Fruit fly (Drosophila melanogaster) whole organism, embryonic: ENCODE data around the gene NK7.1.

Source experiments
- Adf1 ChIP-seq: fragments of 200-800 bp; sonication (Bioruptor generic); IDR thresholded peaks from 2 replicates; pipeline ENCODE4 v1.3.6; 2022; ENCODE audit warnings: missing biosample characterization, missing genetic modification characterization
- Asciz ChIP-seq: fragments of 200-800 bp; sonication (Bioruptor generic); optimal IDR thresholded peaks from 2 replicates; lab custom pipeline; 2017; ENCODE audit warnings: missing biosample characterization, mild to moderate bottlenecking, missing genetic modification characterization, missing genetic modification reagents
- B-H2 ChIP-seq: fragments of 200-800 bp; sonication (Bioruptor generic); optimal IDR thresholded peaks from 2 replicates; lab custom pipeline; 2018; ENCODE audit warnings: missing biosample characterization, mild to moderate bottlenecking, missing genetic modification characterization
- Bteb2 ChIP-seq: fragments of 200-800 bp; sonication (Bioruptor generic); optimal IDR thresholded peaks from 2 replicates; lab custom pipeline; 2016; ENCODE audit warnings: missing biosample characterization, missing genetic modification characterization
- CG10209 ChIP-seq: fragments of 200-800 bp; sonication (Bioruptor generic); optimal IDR thresholded peaks from 3 replicates; lab custom pipeline; 2017; ENCODE audit warnings: missing biosample characterization, mild to moderate bottlenecking, missing genetic modification characterization, missing genetic modification reagents
- CG1024 ChIP-seq: fragments of 200-800 bp; sonication (Bioruptor generic); IDR thresholded peaks from 2 replicates; pipeline ENCODE4 v1.3.6; 2022; ENCODE audit warnings: missing biosample characterization, missing genetic modification characterization
- CG10543 ChIP-seq: fragments of 200-800 bp; sonication (Bioruptor generic); optimal IDR thresholded peaks from 3 replicates; lab custom pipeline; 2017; ENCODE audit warnings: missing biosample characterization, mild to moderate bottlenecking, missing genetic modification characterization, moderate library complexity
- CG11093 ChIP-seq: fragments of 200-800 bp; sonication (Bioruptor generic); IDR thresholded peaks from 3 replicates; pipeline ENCODE4 v1.3.6; 2022; ENCODE audit warnings: missing biosample characterization, missing genetic modification characterization
- CG11695 ChIP-seq: fragments of 200-800 bp; sonication (Bioruptor generic); IDR thresholded peaks from 3 replicates; pipeline ENCODE4 v1.3.6; 2022; ENCODE audit warnings: missing biosample characterization, missing genetic modification characterization
- CG12391 ChIP-seq: fragments of 200-800 bp; sonication (Bioruptor generic); optimal IDR thresholded peaks from 3 replicates; lab custom pipeline; 2018; ENCODE audit warnings: missing biosample characterization, mild to moderate bottlenecking, missing genetic modification characterization, moderate library complexity
- CG13296 ChIP-seq: fragments of 200-800 bp; sonication (Bioruptor generic); optimal IDR thresholded peaks from 3 replicates; lab custom pipeline; 2018; ENCODE audit warnings: missing biosample characterization, mild to moderate bottlenecking, missing genetic modification characterization
- CG13624 ChIP-seq: fragments of 200-800 bp; sonication (Bioruptor generic); optimal IDR thresholded peaks from 2 replicates; lab custom pipeline; 2016; ENCODE audit warnings: missing biosample characterization, missing genetic modification characterization
- CG13775 ChIP-seq: fragments of 200-800 bp; sonication (Bioruptor generic); optimal IDR thresholded peaks from 3 replicates; lab custom pipeline; 2017; ENCODE audit warnings: missing biosample characterization, mild to moderate bottlenecking, missing genetic modification characterization
- CG17328 ChIP-seq: fragments of 200-800 bp; sonication (Bioruptor generic); IDR thresholded peaks from 2 replicates; pipeline ENCODE4 v1.3.6; 2022; ENCODE audit warnings: missing biosample characterization, missing genetic modification characterization
- CG1792 ChIP-seq: fragments of 200-800 bp; sonication (Bioruptor generic); optimal IDR thresholded peaks from 2 replicates; lab custom pipeline; 2016; ENCODE audit warnings: missing biosample characterization, missing genetic modification characterization
- CG2129 ChIP-seq: fragments of 200-800 bp; sonication (Bioruptor generic); IDR thresholded peaks from 2 replicates; pipeline ENCODE4 v1.3.6; 2022; ENCODE audit warnings: missing biosample characterization, missing genetic modification characterization; ENCODE audit not compliant: partially characterized antibody
- CG2712 ChIP-seq: fragments of 200-800 bp; optimal IDR thresholded peaks from 3 replicates; lab custom pipeline; 2019; ENCODE audit warnings: missing biosample characterization, mild to moderate bottlenecking, missing genetic modification characterization, moderate library complexity
- CG31365 ChIP-seq: fragments of 200-800 bp; sonication (Bioruptor generic); optimal IDR thresholded peaks from 2 replicates; lab custom pipeline; 2018; ENCODE audit warnings: missing biosample characterization, mild to moderate bottlenecking, missing genetic modification characterization
- CG3995 ChIP-seq: fragments of 200-800 bp; sonication (Bioruptor generic); optimal IDR thresholded peaks from 3 replicates; lab custom pipeline; 2016; ENCODE audit warnings: missing biosample characterization, missing genetic modification characterization
- CG42726 ChIP-seq: fragments of 200-800 bp; sonication (Bioruptor generic); IDR thresholded peaks from 2 replicates; pipeline ENCODE4 v1.3.6; 2022; ENCODE audit warnings: missing biosample characterization, missing genetic modification characterization; ENCODE audit not compliant: partially characterized antibody
- CG4404 ChIP-seq: fragments of 200-800 bp; sonication (Bioruptor generic); IDR thresholded peaks from 2 replicates; pipeline ENCODE4 v1.3.6; 2022; ENCODE audit warnings: missing biosample characterization, missing genetic modification characterization
- CG5953 ChIP-seq: fragments of 200-800 bp; sonication (Bioruptor generic); IDR thresholded peaks from 2 replicates; pipeline ENCODE4 v1.3.6; 2022; ENCODE audit warnings: missing biosample characterization, missing genetic modification characterization
- CG6689 ChIP-seq: fragments of 200-800 bp; sonication (Bioruptor generic); IDR thresholded peaks from 2 replicates; pipeline ENCODE4 v1.3.6; 2022; ENCODE audit warnings: missing biosample characterization, missing genetic modification characterization
- CG8290 ChIP-seq, 3 experiments: fragments of 200-800 bp; sonication (Bioruptor generic); optimal IDR thresholded peaks; 2 replicates each; lab custom pipeline; 2016 to 2019; ENCODE audit warnings: missing biosample characterization in 3 of 3, missing genetic modification characterization in 3 of 3, mild to moderate bottlenecking in 2 of 3, moderate library complexity in 1 of 3
- CkIIα-i1 ChIP-seq: fragments of 200-800 bp; sonication (Bioruptor generic); IDR thresholded peaks from 2 replicates; pipeline ENCODE4 v1.3.6; 2022; ENCODE audit warnings: missing biosample characterization, missing genetic modification characterization
- Dip3 ChIP-seq: fragments of 200-800 bp; sonication (Bioruptor generic); optimal IDR thresholded peaks from 3 replicates; lab custom pipeline; 2016; ENCODE audit warnings: missing biosample characterization, missing genetic modification characterization
- E2f2 ChIP-seq: fragments of 200-800 bp; sonication (Bioruptor generic); IDR thresholded peaks from 2 replicates; pipeline ENCODE4 v1.3.6; 2022; ENCODE audit warnings: missing biosample characterization, missing genetic modification characterization
- Ets65A ChIP-seq: fragments of 200-800 bp; sonication (Bioruptor generic); peaks from one replicate; lab custom pipeline; 2016; ENCODE audit warnings: missing biosample characterization, missing genetic modification characterization
- Hey ChIP-seq: fragments of 200-800 bp; sonication (Bioruptor generic); optimal IDR thresholded peaks from 3 replicates; lab custom pipeline; 2018; ENCODE audit warnings: missing biosample characterization, mild to moderate bottlenecking, missing genetic modification characterization
- MESR4 ChIP-seq: fragments of 200-800 bp; sonication (Bioruptor generic); optimal IDR thresholded peaks from 2 replicates; lab custom pipeline; 2018; ENCODE audit warnings: missing biosample characterization, mild to moderate bottlenecking, missing genetic modification characterization, moderate library complexity
- NC2β ChIP-seq: fragments of 200-800 bp; sonication (Bioruptor generic); optimal IDR thresholded peaks from 2 replicates; lab custom pipeline; 2016; ENCODE audit warnings: missing biosample characterization, missing genetic modification characterization
- Stat92E ChIP-seq, 3 experiments: fragments of >200 bp in 2 of 3; fragments of 200-800 bp in 1 of 3; sonication (Bioruptor generic) in 1 of 3; optimal IDR thresholded peaks; 2 replicates each; lab custom pipeline; 2017 to 2019; ENCODE audit warnings: missing biosample characterization in 3 of 3, missing genetic modification characterization in 3 of 3, mild to moderate bottlenecking in 1 of 3, moderate library complexity in 1 of 3
- ap ChIP-seq: fragments of 200-800 bp; sonication (Bioruptor generic); IDR thresholded peaks from 2 replicates; pipeline ENCODE4 v1.3.6; 2022; ENCODE audit warnings: missing biosample characterization, missing genetic modification characterization
- br ChIP-seq: fragments of >200 bp; optimal IDR thresholded peaks from 2 replicates; lab custom pipeline; 2017
- caup ChIP-seq: fragments of 200-800 bp; sonication (Bioruptor generic); optimal IDR thresholded peaks from 3 replicates; lab custom pipeline; 2017; ENCODE audit warnings: missing biosample characterization, mild to moderate bottlenecking, missing genetic modification characterization, moderate library complexity; ENCODE audit not compliant: severe bottlenecking
- gsb ChIP-seq: fragments of 200-800 bp; sonication (Bioruptor generic); IDR thresholded peaks from 2 replicates; pipeline ENCODE4 v1.3.6; 2022; ENCODE audit warnings: missing biosample characterization, missing genetic modification characterization
- hth ChIP-seq: fragments of >200 bp; optimal IDR thresholded peaks from 2 replicates; lab custom pipeline; 2017; ENCODE audit warnings: inconsistent platforms
- insv ChIP-seq, 2 experiments: fragments of 200-800 bp; sonication (Bioruptor generic); optimal IDR thresholded peaks; 3 replicates each; lab custom pipeline; 2016 to 2018; ENCODE audit warnings: missing biosample characterization in 2 of 2, missing genetic modification characterization in 2 of 2
- inv ChIP-seq: fragments of 200-800 bp; sonication (Bioruptor generic); IDR thresholded peaks from 2 replicates; pipeline ENCODE4 v1.3.6; 2022; ENCODE audit warnings: missing biosample characterization, missing genetic modification characterization; ENCODE audit not compliant: partially characterized antibody
- kah ChIP-seq: fragments of 200-800 bp; sonication (Bioruptor generic); optimal IDR thresholded peaks from 2 replicates; lab custom pipeline; 2018; ENCODE audit warnings: missing biosample characterization, mild to moderate bottlenecking, missing genetic modification characterization
- kni ChIP-seq: fragments of 200-800 bp; sonication (Bioruptor generic); optimal IDR thresholded peaks from 3 replicates; lab custom pipeline; 2017; ENCODE audit warnings: mild to moderate bottlenecking, missing biosample characterization, missing genetic modification reagents, missing genetic modification characterization
- nerfin-2 ChIP-seq: fragments of 200-800 bp; sonication (Bioruptor generic); IDR thresholded peaks from 2 replicates; pipeline ENCODE4 v1.3.6; 2022; ENCODE audit warnings: missing biosample characterization, missing genetic modification characterization; ENCODE audit not compliant: partially characterized antibody
- peb ChIP-seq: fragments of 200-800 bp; sonication (Bioruptor generic); IDR thresholded peaks from 2 replicates; pipeline ENCODE4 v1.3.6; 2022; ENCODE audit warnings: missing biosample characterization, missing genetic modification characterization
- row ChIP-seq: fragments of 200-800 bp; sonication (Bioruptor generic); IDR thresholded peaks from 3 replicates; pipeline ENCODE4 v1.3.6; 2022; ENCODE audit warnings: missing biosample characterization, missing genetic modification characterization
- seq ChIP-seq: fragments of 200-800 bp; sonication (Bioruptor generic); IDR thresholded peaks from 2 replicates; pipeline ENCODE4 v1.3.6; 2022; ENCODE audit warnings: missing biosample characterization, missing genetic modification characterization
- sna ChIP-seq: fragments of 200-800 bp; sonication (Bioruptor generic); IDR thresholded peaks from 2 replicates; pipeline ENCODE4 v1.3.6; 2022; ENCODE audit warnings: missing biosample characterization, missing genetic modification characterization; ENCODE audit not compliant: partially characterized antibody
- so ChIP-seq: fragments of 200-800 bp; sonication (Bioruptor generic); IDR thresholded peaks from 3 replicates; pipeline ENCODE4 v1.3.6; 2022; ENCODE audit warnings: missing biosample characterization, missing genetic modification characterization
- tap ChIP-seq: fragments of 200-800 bp; optimal IDR thresholded peaks from 3 replicates; lab custom pipeline; 2019; ENCODE audit warnings: missing biosample characterization, mild to moderate bottlenecking, missing genetic modification characterization, moderate library complexity
- zen2 ChIP-seq: fragments of 200-800 bp; sonication (Bioruptor generic); IDR thresholded peaks from 3 replicates; pipeline ENCODE4 v1.3.6; 2022; ENCODE audit warnings: missing biosample characterization, missing genetic modification characterization; ENCODE audit not compliant: partially characterized antibody

Gene NK7.1

dm6 chr3R:14382312-14383046 lies 9.7 kb upstream of the NK7.1 start (continued):
- TF ChIP-seq CG11695 (GFP tag; lab: Robert Waterston, UW) (peak; percentile 86), CG3995 (GFP tag; lab: Kevin White, UChicago) (peak; percentile 10), peb (GFP tag; lab: Robert Waterston, UW) (peak; percentile 53), MESR4 (GFP tag; lab: Kevin White, UChicago) (no peak), Bteb2 (GFP tag; lab: Kevin White, UChicago) (peak; percentile 37), so (GFP tag; lab: Robert Waterston, UW) (no peak; the same call in 2 of the 3 replicates), CG4404 (GFP tag; lab: Robert Waterston, UW) (peak; percentile 37; the same call in 1 of the 2 replicates), hth (lab: Kevin White, UChicago) (no peak), CG13775 (peak; percentile 77), CG42726 (GFP tag; lab: Robert Waterston, UW) (no peak), CG2712 (peak; percentile 89), Asciz (GFP tag; lab: Kevin White, UChicago) (peak; percentile 78), CG8290 (GFP tag; optimal IDR thresholded peaks at IDR 0.05; lab: Kevin White, UChicago) (peak; percentile 41), CG8290 (tag; optimal IDR thresholded peaks at IDR 0.05; lab: Kevin White, UChicago) (no peak), Stat92E (GFP tag; optimal IDR thresholded peaks at IDR 0.05; lab: Kevin White, UChicago) (no peak), CG10209 (GFP tag; lab: Kevin White, UChicago) (peak; percentile 83), CG5953 (GFP tag; lab: Robert Waterston, UW) (no peak), Ets65A (GFP tag; lab: Kevin White, UChicago) (peak; percentile 60), br (lab: Kevin White, UChicago) (no peak), CG1792 (GFP tag; lab: Kevin White, UChicago) (no peak), row (GFP tag; lab: Robert Waterston, UW) (peak; percentile 75), gsb (no peak; the same call in 1 of the 2 replicates), CG12391 (tag; lab: Kevin White, UChicago) (peak; percentile 90), kni (no peak), CG13624 (GFP tag; lab: Kevin White, UChicago) (no peak), zen2 (peak; percentile 37; the same call in 1 of the 3 replicates), CG1024 (GFP tag; lab: Robert Waterston, UW) (no peak; the same call in 1 of the 2 replicates), CG11093 (0 out of 3 replicates have a peak, but pooled peaks have one; percentile 28), CG31365 (no peak), B-H2 (GFP tag; lab: Kevin White, UChicago) (peak; percentile 52), Dip3 (GFP tag; lab: Kevin White, UChicago) (peak; percentile 31), sna (GFP tag; lab: Robert Waterston, UW) (no peak), ap (peak; percentile 32; the same call in 1 of the 2 replicates), tap (peak; percentile 66), nerfin-2 (GFP tag; lab: Robert Waterston, UW) (no peak), caup (GFP tag; lab: Kevin White, UChicago) (peak; percentile 80), CG17328 (no peak; the same call in 1 of the 2 replicates), CG2129 (GFP tag; lab: Robert Waterston, UW) (no peak), Hey (tag; lab: Kevin White, UChicago) (no peak), CG6689 (GFP tag; lab: Robert Waterston, UW) (peak; percentile 80), CG13296 (peak; percentile 89), NC2β (peak; percentile 12), kah (peak; percentile 52), Adf1 (no peak), seq (GFP tag; lab: Robert Waterston, UW) (no peak), insv (GFP tag; optimal IDR thresholded peaks at IDR 0.05; lab: Kevin White, UChicago) (no peak), CG10543 (GFP tag; lab: Kevin White, UChicago) (peak; percentile 49), inv (GFP tag; lab: Robert Waterston, UW) (no peak), E2f2 (peak; percentile 43; the same call in 1 of the 2 replicates), CkIIα-i1 (GFP tag; lab: Robert Waterston, UW) (no peak)
